Worm (Caenorhabditis elegans): Measurements from ENCODE around the gene glb-23.

Gene glb-23

ce11 chrIV:7235382-7235917 is 16.2 kb upstream of the glb-23 start (continued):
- TF ChIP-seq eyg-1 (tag; optimal IDR thresholded peaks at IDR 0.05): peak; percentile 24
- TF ChIP-seq ceh-22 (tag; optimal IDR thresholded peaks at IDR 0.05): no peak
- no peak for TF ChIP-seq pha-4 (tag; optimal IDR thresholded peaks at IDR 0.05)
- TF ChIP-seq ceh-6 (GFP tag; optimal IDR thresholded peaks at IDR 0.05): no peak
- no peak for TF ChIP-seq elt-4 (tag; optimal IDR thresholded peaks at IDR 0.05)
- no peak for TF ChIP-seq ahr-1 (tag; optimal IDR thresholded peaks at IDR 0.05)
- no peak for TF ChIP-seq fkh-10 (GFP tag; optimal IDR thresholded peaks at IDR 0.05)
- no peak for TF ChIP-seq ceh-24 (tag; optimal IDR thresholded peaks at IDR 0.05)
- no peak for TF ChIP-seq hlh-13 (GFP tag; optimal IDR thresholded peaks at IDR 0.05)
- no peak for TF ChIP-seq hlh-8 (tag; optimal IDR thresholded peaks at IDR 0.05)
- peak; percentile 52 for TF ChIP-seq F13H6.1 (tag; optimal IDR thresholded peaks at IDR 0.05)
- TF ChIP-seq ceh-9 (tag; optimal IDR thresholded peaks at IDR 0.05): no peak
- peak; percentile 43 for TF ChIP-seq ceh-19 (GFP tag; optimal IDR thresholded peaks at IDR 0.05)
- TF ChIP-seq Y22D7AL.16 (tag; optimal IDR thresholded peaks at IDR 0.05): no peak
- peak; percentile 27 for TF ChIP-seq hlh-6 (tag; optimal IDR thresholded peaks at IDR 0.05)
- no peak for TF ChIP-seq che-1 (tag; optimal IDR thresholded peaks at IDR 0.05)
- TF ChIP-seq ceh-31 (tag; optimal IDR thresholded peaks at IDR 0.05): peak; percentile 80
- no peak for TF ChIP-seq T23F11.4 (GFP tag; optimal IDR thresholded peaks at IDR 0.05)
- no peak for TF ChIP-seq ttx-3 (tag; optimal IDR thresholded peaks at IDR 0.05)
- TF ChIP-seq ama-1 (optimal IDR thresholded peaks at IDR 0.05): no peak
- no peak for TF ChIP-seq sox-2 (GFP tag; IDR thresholded peaks at IDR 0.05)
- TF ChIP-seq hlh-30 (tag; optimal IDR thresholded peaks at IDR 0.05; ENCODE audit: insufficient read depth): no peak
- peak; percentile 80 for TF ChIP-seq nfya-1 (tag; optimal IDR thresholded peaks at IDR 0.05)
- TF ChIP-seq dmd-4 (tag; optimal IDR thresholded peaks at IDR 0.05; ENCODE audit: borderline replicate concordance): peak; percentile 67
- peak; percentile 28 for TF ChIP-seq ceh-30 (tag; optimal IDR thresholded peaks at IDR 0.05)

ce11 chrIV:7234623-7235022 is 15.3 kb upstream of the glb-23 start:
- TF ChIP-seq unc-3 (GFP tag; conservative IDR thresholded peaks at IDR 0.05) (no peak), unc-3 (tag; optimal IDR thresholded peaks at IDR 0.05) (no peak), ceh-9 (tag; optimal IDR thresholded peaks at IDR 0.05) (no peak), ttx-3 (tag; optimal IDR thresholded peaks at IDR 0.05) (no peak), pag-3 (tag; optimal IDR thresholded peaks at IDR 0.05; ENCODE audit: borderline replicate concordance) (no peak), hlh-15 (tag; optimal IDR thresholded peaks at IDR 0.05) (no peak), ceh-34 (tag; optimal IDR thresholded peaks at IDR 0.05) (no peak), sdc-2 (tag; optimal IDR thresholded peaks at IDR 0.05) (no peak), ceh-18 (tag; optimal IDR thresholded peaks at IDR 0.05) (no peak), K02D7.2 (tag; optimal IDR thresholded peaks at IDR 0.05) (no peak), nhr-232 (tag; optimal IDR thresholded peaks at IDR 0.05) (no peak), rnt-1 (tag; optimal IDR thresholded peaks at IDR 0.05) (no peak), ceh-22 (tag; optimal IDR thresholded peaks at IDR 0.05) (no peak)

- TF ChIP-seq hlh-15 (tag; optimal IDR thresholded peaks at IDR 0.05) (no peak), C38D4.7 (GFP tag; optimal IDR thresholded peaks at IDR 0.05) (no peak), ceh-45 (GFP tag; IDR thresholded peaks at IDR 0.05) (no peak), madf-2 (tag; optimal IDR thresholded peaks at IDR 0.05) (no peak), hlh-8 (tag; optimal IDR thresholded peaks at IDR 0.05) (no peak), pat-9 (tag; optimal IDR thresholded peaks at IDR 0.05) (no peak), ceh-18 (tag; optimal IDR thresholded peaks at IDR 0.05) (no peak), gmeb-2 (tag; optimal IDR thresholded peaks at IDR 0.05) (no peak), ceh-22 (tag; optimal IDR thresholded peaks at IDR 0.05) (no peak), K02D7.2 (tag; optimal IDR thresholded peaks at IDR 0.05) (no peak), rnt-1 (tag; optimal IDR thresholded peaks at IDR 0.05) (no peak)
Measured at ce11 chrIV:7233566-7234014, 14.3 kb upstream of the glb-23 start.
